Worm (Caenorhabditis elegans): ENCODE data around the gene Y39A1A.2.

Y39A1A.2 gene

DNA sequence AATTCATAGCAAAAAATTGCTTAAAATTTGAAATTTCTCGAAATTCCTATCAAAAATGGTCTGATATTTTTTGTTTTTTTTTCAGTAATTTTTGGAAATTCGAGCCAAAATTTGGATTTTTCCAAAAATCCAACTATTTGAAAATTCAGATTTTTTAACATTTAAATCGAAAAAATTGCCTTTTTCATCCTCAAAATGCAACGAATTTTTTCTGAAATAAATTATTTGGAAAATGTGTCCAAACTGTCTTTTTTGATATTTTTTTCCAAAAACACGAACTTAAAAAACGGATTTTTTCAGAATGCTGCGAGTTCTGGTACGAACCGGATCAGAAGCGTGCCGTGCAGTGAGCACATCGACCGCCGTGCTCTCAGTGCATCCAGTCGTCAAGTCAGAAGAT is 11.8 kb upstream of the Y39A1A.2 start, which contains the start of gene mrpl-22:
Gene mrpl-22, plus strand, starts transcription at position 301 of the 400 bp plus-strand sequence.
- peak in 1 of 3 experiments; percentile 16 for TF ChIP-seq lin-35 (GFP tag; optimal IDR thresholded peaks at IDR 0.05)
- no peak for TF ChIP-seq F52B5.7 (tag; optimal IDR thresholded peaks at IDR 0.05)

- TF ChIP-seq egrh-3 (GFP tag; IDR thresholded peaks at IDR 0.05) (no peak), F10E7.11 (tag; optimal IDR thresholded peaks at IDR 0.05) (no peak), sptf-2 (GFP tag; optimal IDR thresholded peaks at IDR 0.05) (no peak), nfya-2 (GFP tag; IDR thresholded peaks at IDR 0.05) (no peak)
These were observed 9.0 kb upstream of the Y39A1A.2 start, which contains the start of gene Y39A1A.24 for ce11 chrIII:10612333-10612732. Gene Y39A1A.24 (plus strand): TSS chrIII:10612633.

DNA sequence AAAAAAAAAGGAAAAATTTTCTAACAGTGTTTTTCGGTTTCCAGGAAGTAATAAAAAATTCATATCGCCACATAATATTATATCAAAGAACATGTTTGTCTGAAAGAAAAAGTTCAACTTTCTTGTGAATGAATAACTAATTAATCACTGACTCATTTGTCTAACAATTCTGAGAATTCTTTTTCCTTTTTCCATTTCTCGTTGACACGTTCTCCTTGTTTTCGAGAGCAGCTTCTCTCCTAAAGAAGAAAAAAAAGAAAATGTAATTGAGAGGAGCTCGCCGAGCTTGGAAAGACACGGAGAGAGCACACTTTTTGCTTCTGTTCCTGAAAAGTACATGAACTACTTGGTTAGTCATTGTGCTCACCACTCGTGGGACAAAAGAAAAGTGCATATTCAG is 4.8 kb upstream of the Y39A1A.2 start:
- no peak for TF ChIP-seq athp-1 (tag; optimal IDR thresholded peaks at IDR 0.05)
- TF ChIP-seq snpc-3.4 (tag; optimal IDR thresholded peaks at IDR 0.05) = no peak
- TF ChIP-seq madf-10 (tag; optimal IDR thresholded peaks at IDR 0.05) = no peak
- no peak for TF ChIP-seq attf-3 (GFP tag; conservative IDR thresholded peaks at IDR 0.05)
- no peak for TF ChIP-seq ccch-3 (GFP tag; optimal IDR thresholded peaks at IDR 0.05)
- TF ChIP-seq ztf-25 (GFP tag; IDR thresholded peaks at IDR 0.05) = no peak

DNA sequence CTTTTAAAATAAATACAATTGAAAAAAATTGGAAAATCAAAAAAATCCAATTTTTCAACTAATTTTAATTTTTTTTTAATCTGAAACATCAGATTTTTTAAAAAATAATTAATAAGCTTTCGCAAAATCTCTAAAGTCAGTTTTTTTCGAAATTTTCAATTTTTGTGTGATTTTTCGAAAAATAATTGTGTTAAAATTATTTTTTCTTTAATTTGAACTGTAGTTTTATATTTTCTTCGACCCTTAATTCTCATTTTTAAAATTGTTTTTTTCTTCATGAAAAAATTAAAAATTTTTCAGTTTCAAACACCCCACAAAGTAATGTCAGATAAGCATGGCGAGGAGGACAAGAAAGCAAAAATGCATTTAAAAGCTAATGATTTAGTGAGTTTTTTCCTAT is 1.7 kb upstream of the Y39A1A.2 start, which contains the start of gene rabx-5:
Gene rabx-5, plus strand, starts transcription at position 301 of the 400 bp plus-strand sequence.
- TF ChIP-seq bed-2 (GFP tag; IDR thresholded peaks at IDR 0.05) = no peak
- no peak for TF ChIP-seq Y95B8A.8 (GFP tag; IDR thresholded peaks at IDR 0.05)
- no peak for TF ChIP-seq nhr-90 (tag; optimal IDR thresholded peaks at IDR 0.05)
- TF ChIP-seq F33H1.4 (GFP tag; IDR thresholded peaks at IDR 0.05) = no peak
- no peak for TF ChIP-seq nfyb-1 (GFP tag; IDR thresholded peaks at IDR 0.05)
- no peak for TF ChIP-seq T07F8.4 (tag; optimal IDR thresholded peaks at IDR 0.05)
- no peak for TF ChIP-seq ceh-58 (GFP tag; IDR thresholded peaks at IDR 0.05)
- TF ChIP-seq ets-4 (GFP tag; optimal IDR thresholded peaks at IDR 0.05) = no peak
- no peak for TF ChIP-seq rpc-1 (optimal IDR thresholded peaks at IDR 0.05)
- TF ChIP-seq rpc-1 (tag; optimal IDR thresholded peaks at IDR 0.05) = no peak
- TF ChIP-seq athp-1 (tag; optimal IDR thresholded peaks at IDR 0.05) = no peak

- no peak for TF ChIP-seq ceh-100 (GFP tag; IDR thresholded peaks at IDR 0.05)
- no peak for TF ChIP-seq F23B12.7 (tag; optimal IDR thresholded peaks at IDR 0.05; ENCODE audit: insufficient read depth)
- no peak for TF ChIP-seq zim-3 (tag; optimal IDR thresholded peaks at IDR 0.05)
- TF ChIP-seq D2030.7 (GFP tag; IDR thresholded peaks at IDR 0.05) = no peak
- TF ChIP-seq B0035.1 (tag; optimal IDR thresholded peaks at IDR 0.05) = no peak
- no peak for TF ChIP-seq snpc-4 (GFP tag; optimal IDR thresholded peaks at IDR 0.05)
- TF ChIP-seq snpc-4 (tag; optimal IDR thresholded peaks at IDR 0.05) = no peak
- TF ChIP-seq ceh-58 (GFP tag; IDR thresholded peaks at IDR 0.05) = no peak
- no peak for TF ChIP-seq mes-4 (tag; optimal IDR thresholded peaks at IDR 0.05)
- no peak for TF ChIP-seq hmg-20 (GFP tag; IDR thresholded peaks at IDR 0.05)
- TF ChIP-seq lsl-1 (GFP tag; optimal IDR thresholded peaks at IDR 0.05) = no peak
- no peak for TF ChIP-seq pbrm-1 (GFP tag; IDR thresholded peaks at IDR 0.05)
- TF ChIP-seq pha-4 (tag; optimal IDR thresholded peaks at IDR 0.05) = no peak
- TF ChIP-seq nfyb-1 (GFP tag; IDR thresholded peaks at IDR 0.05) = no peak
These were observed 959 bp upstream of the Y39A1A.2 start for ce11 chrIII:10604325-10604724.
